Worm (Caenorhabditis elegans): ENCODE measurements around the gene Y66A7A.9.

Gene Y66A7A.9

DNA sequence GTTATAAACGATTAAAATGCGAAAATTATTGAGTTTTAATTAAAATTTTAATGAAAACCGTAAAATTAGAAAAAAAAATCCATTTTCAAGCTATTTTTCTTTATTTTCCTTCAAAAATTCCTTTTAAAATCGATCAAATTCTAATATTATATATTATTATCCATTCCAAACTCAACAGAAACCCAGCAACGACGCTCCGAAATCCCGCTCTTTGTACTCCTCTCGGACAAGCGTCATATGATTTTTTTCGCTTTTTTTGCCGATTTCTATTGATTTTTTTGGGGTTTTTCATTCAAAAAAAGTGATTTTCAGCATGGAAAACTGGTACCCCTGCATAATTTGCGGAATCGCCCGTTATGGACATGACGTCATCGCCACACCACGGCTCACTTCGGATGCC is 4.2 kb upstream of the Y66A7A.9 start, which contains the start of gene ceh-91:
ceh-91 (plus strand) TSS at position 301 of the 400 bp plus-strand sequence.
- TF ChIP-seq sdz-12 (GFP tag; optimal IDR thresholded peaks at IDR 0.05) (no peak), mdt-29 (GFP tag; IDR thresholded peaks at IDR 0.05) (no peak), nhr-42 (GFP tag; IDR thresholded peaks at IDR 0.05) (no peak), mdl-1 (tag; optimal IDR thresholded peaks at IDR 0.05) (no peak), nhr-41 (GFP tag; IDR thresholded peaks at IDR 0.05) (no peak), gei-8 (GFP tag; optimal IDR thresholded peaks at IDR 0.05) (no peak), nhr-10 (tag; optimal IDR thresholded peaks at IDR 0.05) (no peak), ceh-44 (GFP tag; IDR thresholded peaks at IDR 0.05) (no peak), spr-3 (GFP tag; optimal IDR thresholded peaks at IDR 0.05) (no peak)

DNA sequence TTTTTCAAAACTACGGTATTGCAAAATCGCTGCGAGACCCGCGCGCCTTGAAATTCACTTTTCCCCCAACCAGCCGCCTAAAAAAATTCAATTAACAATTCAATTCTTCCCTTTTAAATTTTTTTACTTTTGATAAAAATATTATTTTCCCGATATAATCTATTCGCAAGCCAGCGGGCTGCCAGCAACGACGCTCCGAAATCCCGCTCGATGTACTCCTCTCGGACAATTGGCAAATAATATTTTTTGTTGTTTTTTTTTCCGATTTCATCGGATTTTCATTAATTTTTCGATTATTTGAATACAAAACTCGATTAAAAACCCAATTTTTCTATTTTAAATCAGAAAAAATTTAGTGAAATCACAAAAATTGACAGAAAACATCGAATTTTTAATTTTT is 3.5 kb upstream of the Y66A7A.9 start:
- peak; percentile 62 for TF ChIP-seq Y48G9A.11 (GFP tag; IDR thresholded peaks at IDR 0.05)
- peak; percentile 23 for TF ChIP-seq aha-1 (tag)
- TF ChIP-seq mdl-1 (tag; optimal IDR thresholded peaks at IDR 0.05), result no peak

DNA sequence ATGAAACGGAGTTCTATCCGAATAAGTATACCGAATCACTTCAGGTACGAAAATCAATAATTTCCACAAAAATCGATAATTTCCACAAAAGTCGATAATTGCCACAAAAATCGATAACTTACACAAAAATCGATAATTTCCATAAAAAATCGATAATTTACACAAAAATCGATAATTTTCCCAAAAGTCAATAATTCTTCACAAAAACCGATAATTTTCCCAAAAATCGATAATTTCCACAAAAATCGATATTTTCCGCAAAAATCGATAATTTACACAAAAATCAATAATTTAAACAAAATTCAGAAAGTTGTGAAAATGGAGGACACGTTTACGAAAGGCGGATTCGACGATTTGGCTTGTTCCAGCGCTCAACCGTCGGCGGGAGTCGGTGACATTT is 2.6 kb upstream of the Y66A7A.9 start:
- no peak for TF ChIP-seq unc-39 (tag; optimal IDR thresholded peaks at IDR 0.05)
- no peak for TF ChIP-seq F37D6.2 (tag; optimal IDR thresholded peaks at IDR 0.05)
- TF ChIP-seq lin-13 (GFP tag; optimal IDR thresholded peaks at IDR 0.05), result no peak
- no peak for TF ChIP-seq lin-1 (GFP tag; IDR thresholded peaks at IDR 0.05)
- TF ChIP-seq ZK546.5 (tag; optimal IDR thresholded peaks at IDR 0.05), result no peak
- TF ChIP-seq pha-4 (GFP tag; IDR thresholded peaks at IDR 0.05), result no peak
- TF ChIP-seq pha-4 (tag; optimal IDR thresholded peaks at IDR 0.05), result no peak
- TF ChIP-seq ceh-28 (tag; optimal IDR thresholded peaks at IDR 0.05), result peak; percentile 99
- no peak for TF ChIP-seq F26F4.8 (GFP tag; conservative IDR thresholded peaks at IDR 0.05)

DNA sequence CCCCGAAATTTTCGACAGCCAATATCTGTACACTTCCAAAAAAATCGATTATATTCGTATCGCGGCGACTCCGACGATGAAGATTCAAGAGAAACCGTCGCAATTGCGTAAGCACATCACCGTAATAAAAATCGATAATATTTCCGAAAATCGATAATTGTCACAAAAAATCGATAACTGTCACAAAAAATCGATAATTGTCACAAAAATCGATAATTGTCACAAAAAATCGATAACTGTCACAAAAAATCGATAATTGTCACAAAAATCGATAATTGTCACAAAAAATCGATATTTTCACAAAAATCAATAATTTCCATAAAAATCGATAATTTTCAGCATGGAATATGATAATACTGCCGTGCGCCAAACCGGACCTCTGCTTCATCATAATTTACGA is 2.1 kb upstream of the Y66A7A.9 start:
- TF ChIP-seq ceh-28 (tag; optimal IDR thresholded peaks at IDR 0.05), result peak; percentile 99

DNA sequence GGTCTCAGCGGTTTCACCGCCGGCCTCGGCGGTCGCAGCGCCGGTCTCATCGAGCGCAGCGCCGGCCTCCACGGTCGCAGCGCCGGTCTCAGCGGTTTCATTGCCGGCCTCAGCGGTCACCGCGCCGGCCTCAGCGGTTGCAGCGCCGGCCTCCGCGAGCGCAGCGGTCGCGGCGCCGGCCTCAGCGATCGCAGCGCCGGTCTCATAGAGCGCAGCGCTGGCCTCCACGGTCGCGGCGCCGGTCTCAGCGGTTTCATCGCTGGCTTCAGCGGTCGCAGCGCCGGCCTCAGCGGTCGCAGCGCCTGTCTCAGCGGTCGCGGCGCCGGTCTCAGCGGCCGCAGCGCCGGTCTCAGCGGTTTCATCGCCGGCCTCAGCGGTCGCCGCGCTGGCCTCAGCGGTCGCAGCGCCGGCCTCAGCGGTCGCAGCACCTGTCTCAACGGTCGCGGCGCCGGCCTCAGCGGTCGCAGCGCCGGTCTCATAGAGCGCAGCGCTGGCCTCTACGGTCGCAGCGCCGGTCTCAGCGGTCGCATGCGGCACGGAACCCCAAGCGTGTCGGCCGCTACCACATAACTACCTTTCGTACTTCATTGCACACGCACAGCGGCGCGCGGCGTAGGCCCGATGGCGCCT is 538 bp downstream of the Y66A7A.9 start:
- TF ChIP-seq ceh-20 (GFP tag; IDR thresholded peaks at IDR 0.05) (no peak), ama-1 (optimal IDR thresholded peaks at IDR 0.05) (no peak), aha-1 (tag) (peak; percentile 62), lsy-2 (tag; optimal IDR thresholded peaks at IDR 0.05) (no peak), set-16 (GFP tag; IDR thresholded peaks at IDR 0.05) (peak; percentile 99), F26F4.8 (GFP tag; conservative IDR thresholded peaks at IDR 0.05) (no peak), nhr-11 (tag; optimal IDR thresholded peaks at IDR 0.05) (no peak), lim-7 (GFP tag; IDR thresholded peaks at IDR 0.05) (0 out of 2 replicates have a peak, but pooled peaks have one; percentile 3), tag-97 (GFP tag; IDR thresholded peaks at IDR 0.05) (no peak), zfp-2 (tag; optimal IDR thresholded peaks at IDR 0.05) (no peak), vab-7 (GFP tag; IDR thresholded peaks at IDR 0.05) (no peak), daf-16 (GFP tag; optimal IDR thresholded peaks at IDR 0.05) (no peak), daf-16 (tag; optimal IDR thresholded peaks at IDR 0.05) (no peak), unc-130 (GFP tag; optimal IDR thresholded peaks at IDR 0.05) (no peak), attf-4 (tag; optimal IDR thresholded peaks at IDR 0.05) (no peak), zag-1 (tag; optimal IDR thresholded peaks at IDR 0.05) (no peak), pqm-1 (tag; optimal IDR thresholded peaks at IDR 0.05) (no peak), tra-1 (GFP tag; IDR thresholded peaks at IDR 0.05) (no peak), ZK546.5 (tag; optimal IDR thresholded peaks at IDR 0.05) (no peak), mep-1 (tag; optimal IDR thresholded peaks at IDR 0.05) (no peak), mdl-1 (tag; optimal IDR thresholded peaks at IDR 0.05) (no peak), spr-1 (tag; optimal IDR thresholded peaks at IDR 0.05) (no peak), dmd-8 (GFP tag; IDR thresholded peaks at IDR 0.05) (0 out of 2 replicates have a peak, but pooled peaks have one; percentile 39), nhr-10 (tag; optimal IDR thresholded peaks at IDR 0.05) (no peak), hif-1 (tag; optimal IDR thresholded peaks at IDR 0.05) (no peak), pha-4 (GFP tag; IDR thresholded peaks at IDR 0.05) (peak; percentile 98; the same call in 1 of the 2 replicates), pha-4 (tag; optimal IDR thresholded peaks at IDR 0.05) (no peak), dpl-1 (GFP tag; optimal IDR thresholded peaks at IDR 0.05) (no peak), egl-43 (GFP tag; IDR thresholded peaks at IDR 0.05) (no peak), lin-1 (GFP tag; IDR thresholded peaks at IDR 0.05) (no peak), arid-1 (GFP tag; conservative IDR thresholded peaks at IDR 0.05) (no peak), spr-3 (GFP tag; optimal IDR thresholded peaks at IDR 0.05) (no peak), ceh-44 (GFP tag; IDR thresholded peaks at IDR 0.05) (no peak), nhr-42 (GFP tag; IDR thresholded peaks at IDR 0.05) (no peak)
